Worm (Caenorhabditis elegans) whole organism, L4 larva: ENCODE measurements around the gene T19C4.24.
A peak's percentile ranks its signal among the peaks of the same experiment; 100 is the strongest.

Experiments
- D1046.2 ChIP-seq: fragments of 200-800 bp; sonication (Bioruptor generic); IDR thresholded peaks from 2 replicates; pipeline ENCODE4 v1.3.6; 2022; ENCODE audit warnings: missing genetic modification characterization, missing compliant biosample characterization
- R02D3.7 ChIP-seq: fragments of 150-350 bp; sonication (generic microtip); optimal IDR thresholded peaks from 3 replicates; lab custom pipeline; 2014; ENCODE audit warnings: missing biosample characterization, missing genetic modification characterization
- T26A8.4 ChIP-seq: fragments of 200-800 bp; sonication (Bioruptor generic); IDR thresholded peaks from 2 replicates; pipeline ENCODE4 v1.3.6; 2022; ENCODE audit warnings: missing genetic modification characterization, missing compliant biosample characterization
- Y105C5A.15 ChIP-seq: fragments of 200-800 bp; sonication (Bioruptor generic); IDR thresholded peaks from 2 replicates; pipeline ENCODE4 v1.3.6; 2022; ENCODE audit warnings: missing genetic modification characterization, missing compliant biosample characterization
- Y48G9A.11 ChIP-seq: fragments of 200-800 bp; sonication (Bioruptor generic); IDR thresholded peaks from 2 replicates; pipeline ENCODE4 v1.3.6; 2022; ENCODE audit warnings: missing genetic modification reagents, missing genetic modification characterization, missing compliant biosample characterization
- ZK546.5 ChIP-seq, 2 experiments: sonication (generic microtip); optimal IDR thresholded peaks; 2 replicates each; lab custom pipeline; 2017; ENCODE audit warnings: missing biosample characterization in 2 of 2, missing genetic modification characterization in 2 of 2
- arid-1 ChIP-seq: fragments of 200-800 bp; sonication (Bioruptor generic); conservative IDR thresholded peaks from 2 replicates; pipeline ENCODE4 v1.3.6; 2022; ENCODE audit warnings: missing genetic modification reagents, missing genetic modification characterization, missing compliant biosample characterization
- ceh-20 ChIP-seq: fragments of 200-800 bp; sonication (Bioruptor generic); IDR thresholded peaks from 2 replicates; pipeline ENCODE4 v1.3.6; 2022; ENCODE audit warnings: missing genetic modification reagents, missing genetic modification characterization, missing compliant biosample characterization
- ceh-32 ChIP-seq: sonication (generic microtip); optimal IDR thresholded peaks from 2 replicates; lab custom pipeline; 2016; ENCODE audit warnings: mild to moderate bottlenecking, missing genetic modification characterization, missing compliant biosample characterization; ENCODE audit not compliant: poor library complexity
- ces-1 ChIP-seq: fragments of 150-350 bp; sonication (generic microtip); optimal IDR thresholded peaks from 4 replicates; lab custom pipeline; 2014; ENCODE audit warnings: missing biosample characterization, missing genetic modification reagents, missing genetic modification characterization
- cey-2 ChIP-seq: sonication (generic microtip); optimal IDR thresholded peaks from 3 replicates; lab custom pipeline; 2017; ENCODE audit warnings: missing genetic modification characterization, mild to moderate bottlenecking, missing compliant biosample characterization, antibody characterized with exemption, borderline replicate concordance; ENCODE audit not compliant: insufficient read depth
- ctbp-1 ChIP-seq: fragments of 200-800 bp; sonication (Bioruptor generic); IDR thresholded peaks from 2 replicates; pipeline ENCODE4 v1.3.6; 2022; ENCODE audit warnings: missing genetic modification reagents, missing genetic modification characterization, missing compliant biosample characterization
- daf-12 ChIP-seq: fragments of 150-350 bp; optimal IDR thresholded peaks from 2 replicates; lab custom pipeline; 2014; ENCODE audit warnings: missing biosample characterization, missing genetic modification reagents, missing genetic modification characterization
- dmd-6 ChIP-seq: fragments of 200-800 bp; sonication (Bioruptor generic); IDR thresholded peaks from 2 replicates; pipeline ENCODE4 v1.3.6; 2022; ENCODE audit warnings: missing genetic modification reagents, missing genetic modification characterization, missing compliant biosample characterization
- dmd-8 ChIP-seq: fragments of 200-800 bp; sonication (Bioruptor generic); IDR thresholded peaks from 2 replicates; pipeline ENCODE4 v1.3.6; 2022; ENCODE audit warnings: missing genetic modification characterization, missing compliant biosample characterization
- dmd-9 ChIP-seq: fragments of 200-800 bp; sonication (Bioruptor generic); IDR thresholded peaks from 2 replicates; pipeline ENCODE4 v1.3.6; 2022; ENCODE audit warnings: missing genetic modification reagents, missing genetic modification characterization, missing compliant biosample characterization
- dpl-1 ChIP-seq: fragments of 150-350 bp; optimal IDR thresholded peaks from 2 replicates; lab custom pipeline; 2014; ENCODE audit warnings: missing biosample characterization, missing genetic modification reagents, missing genetic modification characterization
- duxl-1 ChIP-seq: sonication (generic microtip); optimal IDR thresholded peaks from 2 replicates; lab custom pipeline; 2016; ENCODE audit warnings: mild to moderate bottlenecking, missing genetic modification characterization, moderate library complexity, missing compliant biosample characterization; ENCODE audit not compliant: poor library complexity
- dve-1 ChIP-seq: sonication (generic microtip); optimal IDR thresholded peaks from 2 replicates; lab custom pipeline; 2017; ENCODE audit warnings: antibody characterized with exemption, mild to moderate bottlenecking, missing genetic modification characterization, missing compliant biosample characterization; ENCODE audit not compliant: insufficient read depth
- egl-27 ChIP-seq: sonication (generic microtip); optimal IDR thresholded peaks from 3 replicates; lab custom pipeline; 2017; ENCODE audit warnings: missing biosample characterization, missing genetic modification reagents, missing genetic modification characterization
- egl-43 ChIP-seq: fragments of 200-800 bp; sonication (Bioruptor generic); IDR thresholded peaks from 2 replicates; pipeline ENCODE4 v1.3.6; 2022; ENCODE audit warnings: missing genetic modification reagents, missing genetic modification characterization, missing compliant biosample characterization
- fkh-10 ChIP-seq: fragments of 150-350 bp; optimal IDR thresholded peaks from 2 replicates; lab custom pipeline; 2014; ENCODE audit warnings: missing biosample characterization, missing genetic modification reagents, missing genetic modification characterization
- fos-1 ChIP-seq: fragments of 150-350 bp; optimal IDR thresholded peaks from 2 replicates; lab custom pipeline; 2014; ENCODE audit warnings: missing biosample characterization, missing genetic modification characterization
- hif-1 ChIP-seq, 2 experiments: sonication (generic microtip); optimal IDR thresholded peaks; 2 replicates each; lab custom pipeline; 2016 to 2017; ENCODE audit warnings: missing compliant biosample characterization in 2 of 2, missing genetic modification characterization in 2 of 2, missing genetic modification reagents in 2 of 2, missing genotype in 2 of 2, mild to moderate bottlenecking in 1 of 2
- hlh-11 ChIP-seq: fragments of 200-800 bp; sonication (Bioruptor generic); optimal IDR thresholded peaks from 2 replicates; lab custom pipeline; 2018; ENCODE audit warnings: mild to moderate bottlenecking, missing genetic modification characterization, missing compliant biosample characterization
- hmg-1.1 ChIP-seq: fragments of 200-800 bp; sonication (Bioruptor generic); IDR thresholded peaks from 2 replicates; pipeline ENCODE4 v1.3.6; 2022; ENCODE audit warnings: missing genetic modification reagents, missing genetic modification characterization, missing compliant biosample characterization
- lim-7 ChIP-seq: fragments of 200-800 bp; sonication (Bioruptor generic); IDR thresholded peaks from 2 replicates; pipeline ENCODE4 v1.3.6; 2022; ENCODE audit warnings: missing genetic modification characterization, missing compliant biosample characterization
- lin-38 ChIP-seq: fragments of 200-800 bp; sonication (Bioruptor generic); IDR thresholded peaks from 2 replicates; pipeline ENCODE4 v1.3.6; 2022; ENCODE audit warnings: missing genetic modification reagents, missing genetic modification characterization, missing compliant biosample characterization
- mdl-1 ChIP-seq, 2 experiments: fragments of 150-350 bp in 1 of 2; sonication (generic microtip) in 1 of 2; optimal IDR thresholded peaks; 2 replicates each; lab custom pipeline; 2014 to 2017; ENCODE audit warnings: missing biosample characterization in 2 of 2, missing genetic modification characterization in 2 of 2
- mep-1 ChIP-seq: fragments of 150-350 bp; sonication (generic microtip); optimal IDR thresholded peaks from 3 replicates; lab custom pipeline; 2014; ENCODE audit warnings: missing biosample characterization, missing genetic modification characterization
- mes-2 ChIP-seq: sonication (generic microtip); optimal IDR thresholded peaks from 2 replicates; lab custom pipeline; 2016; ENCODE audit warnings: missing genotype, mild to moderate bottlenecking, missing genetic modification characterization, missing compliant biosample characterization; ENCODE audit not compliant: poor library complexity, severe bottlenecking
- nhr-10 ChIP-seq: fragments of 150-350 bp; optimal IDR thresholded peaks from 2 replicates; lab custom pipeline; 2014; ENCODE audit warnings: missing biosample characterization, missing genetic modification characterization
- nhr-11 ChIP-seq: fragments of 150-350 bp; optimal IDR thresholded peaks from 2 replicates; lab custom pipeline; 2014; ENCODE audit warnings: missing biosample characterization, missing genetic modification characterization
- nhr-237 ChIP-seq: sonication (generic microtip); optimal IDR thresholded peaks from 2 replicates; lab custom pipeline; 2017; ENCODE audit warnings: missing biosample characterization, missing genetic modification characterization
- nhr-28 ChIP-seq: fragments of 150-350 bp; optimal IDR thresholded peaks from 2 replicates; lab custom pipeline; 2014; ENCODE audit warnings: missing biosample characterization, missing genetic modification characterization
- nhr-42 ChIP-seq: fragments of 200-800 bp; sonication (Bioruptor generic); IDR thresholded peaks from 2 replicates; pipeline ENCODE4 v1.3.6; 2022; ENCODE audit warnings: missing genetic modification characterization, missing compliant biosample characterization
- nhr-48 ChIP-seq: sonication (generic microtip); optimal IDR thresholded peaks from 2 replicates; lab custom pipeline; 2016; ENCODE audit warnings: mild to moderate bottlenecking, missing genetic modification characterization, missing compliant biosample characterization
- rbr-2 ChIP-seq: sonication (generic microtip); optimal IDR thresholded peaks from 2 replicates; lab custom pipeline; 2016; ENCODE audit warnings: missing genotype, missing genetic modification characterization, missing compliant biosample characterization
- set-16 ChIP-seq: fragments of 200-800 bp; sonication (Bioruptor generic); IDR thresholded peaks from 2 replicates; pipeline ENCODE4 v1.3.6; 2022; ENCODE audit warnings: missing genetic modification reagents, missing genetic modification characterization, missing compliant biosample characterization
- skn-1 ChIP-seq: fragments of 150-350 bp; optimal IDR thresholded peaks from 2 replicates; lab custom pipeline; 2014; ENCODE audit warnings: missing biosample characterization, missing genetic modification characterization
- snpc-4 ChIP-seq: fragments of 150-350 bp; optimal IDR thresholded peaks from 2 replicates; lab custom pipeline; 2014; ENCODE audit warnings: missing biosample characterization, missing genetic modification characterization
- spr-1 ChIP-seq: sonication (generic microtip); optimal IDR thresholded peaks from 2 replicates; lab custom pipeline; 2016; ENCODE audit warnings: mild to moderate bottlenecking, missing genetic modification characterization, missing compliant biosample characterization
- tra-1 ChIP-seq: fragments of 200-800 bp; sonication (Bioruptor generic); IDR thresholded peaks from 2 replicates; pipeline ENCODE4 v1.3.6; 2022; ENCODE audit warnings: missing genetic modification reagents, missing genetic modification characterization, missing compliant biosample characterization
- unc-62 ChIP-seq, 3 experiments: fragments of 150-350 bp in 1 of 3; sonication (generic microtip); optimal IDR thresholded peaks in 2 of 3; peaks in 1 of 3; 1 replicate in 1 of 3; 2 replicates in 2 of 3; lab custom pipeline; 2014 to 2017; ENCODE audit warnings: missing biosample characterization in 3 of 3, missing genetic modification characterization in 3 of 3, missing genetic modification reagents in 3 of 3, missing genotype in 1 of 3
- vab-7 ChIP-seq: fragments of 200-800 bp; sonication (Bioruptor generic); IDR thresholded peaks from 2 replicates; pipeline ENCODE4 v1.3.6; 2022; ENCODE audit warnings: missing genetic modification reagents, missing genetic modification characterization, missing compliant biosample characterization
- zag-1 ChIP-seq: fragments of 150-350 bp; optimal IDR thresholded peaks from 2 replicates; lab custom pipeline; 2014; ENCODE audit warnings: missing biosample characterization, missing genetic modification characterization
- zfp-2 ChIP-seq: sonication (generic microtip); optimal IDR thresholded peaks from 2 replicates; lab custom pipeline; 2016; ENCODE audit warnings: mild to moderate bottlenecking, missing genetic modification characterization, missing compliant biosample characterization
- zfp-3 ChIP-seq: fragments of 200-800 bp; sonication (Bioruptor generic); conservative IDR thresholded peaks from 2 replicates; pipeline ENCODE4 v1.3.6; 2022; ENCODE audit warnings: missing genetic modification reagents, missing genetic modification characterization, missing compliant biosample characterization

T19C4.24 gene

ce11 chrV:11174663-11175062, 27.9 kb upstream of the T19C4.24 start:
- TF ChIP-seq set-16 (GFP tag; lab: Robert Waterston, UW) = peak; percentile 68
- no peak for TF ChIP-seq fkh-10 (GFP tag; lab: Kevin White, UChicago)
- TF ChIP-seq arid-1 = no peak
- TF ChIP-seq daf-12 (tag; lab: Kevin White, UChicago) = no peak
- no peak for TF ChIP-seq R02D3.7 (tag; lab: Kevin White, UChicago)
- peak; percentile 84 for TF ChIP-seq snpc-4 (tag; lab: Kevin White, UChicago)
- no peak for TF ChIP-seq mdl-1 (tag; optimal IDR thresholded peaks at IDR 0.05; lab: Kevin White, UChicago)
- 0 out of 2 replicates have a peak, but pooled peaks have one; percentile 26 for TF ChIP-seq T26A8.4 (GFP tag; lab: Robert Waterston, UW)
- peak; percentile 5 for TF ChIP-seq spr-1 (tag; lab: Kevin White, UChicago)
- no peak for TF ChIP-seq ceh-32 (tag; lab: Kevin White, UChicago)
- no peak for TF ChIP-seq fos-1
- no peak for TF ChIP-seq nhr-237
- no peak for TF ChIP-seq zfp-3 (GFP tag; lab: Robert Waterston, UW)
- no peak for TF ChIP-seq dmd-9 (GFP tag; lab: Robert Waterston, UW)
- TF ChIP-seq Y105C5A.15 = 0 out of 2 replicates have a peak, but pooled peaks have one; percentile 28
- TF ChIP-seq egl-27 = no peak
- TF ChIP-seq hlh-11 (tag; lab: Kevin White, UChicago) = peak; percentile 42
- TF ChIP-seq mes-2 (tag; lab: Kevin White, UChicago) = peak; percentile 59
- 0 out of 2 replicates have a peak, but pooled peaks have one; percentile 14 for TF ChIP-seq vab-7 (GFP tag; lab: Robert Waterston, UW)
- no peak for TF ChIP-seq Y48G9A.11
- TF ChIP-seq nhr-11 = peak; percentile 35
- TF ChIP-seq skn-1 (tag; lab: Kevin White, UChicago) = no peak
- TF ChIP-seq unc-62 (GFP tag; optimal IDR thresholded peaks at IDR 0.05 in 1 of 2; lab: Kevin White, UChicago) = peak in 1 of 2 experiments; percentile 95
- no peak for TF ChIP-seq unc-62 (tag; optimal IDR thresholded peaks at IDR 0.05; lab: Kevin White, UChicago)
- TF ChIP-seq D1046.2 (GFP tag; lab: Robert Waterston, UW) = no peak
- TF ChIP-seq nhr-42 (GFP tag; lab: Robert Waterston, UW) = no peak
- TF ChIP-seq dmd-6 = peak; percentile 40
- TF ChIP-seq egl-43 (GFP tag; lab: Robert Waterston, UW) = peak; percentile 73; the same call in 1 of the 2 replicates
- 0 out of 2 replicates have a peak, but pooled peaks have one; percentile 39 for TF ChIP-seq tra-1 (GFP tag; lab: Robert Waterston, UW)
- peak; percentile 44 for TF ChIP-seq duxl-1
- no peak for TF ChIP-seq cey-2 (tag; lab: Kevin White, UChicago)
- peak; percentile 39 for TF ChIP-seq mep-1 (tag; lab: Kevin White, UChicago)
- no peak for TF ChIP-seq nhr-48 (tag; lab: Kevin White, UChicago)
- peak; percentile 62 for TF ChIP-seq hmg-1.1
- TF ChIP-seq dve-1 = no peak
- peak in 1 of 2 experiments; percentile 11 for TF ChIP-seq hif-1 (tag; optimal IDR thresholded peaks at IDR 0.05; lab: Kevin White, UChicago)
- peak; percentile 52; the same call in 1 of the 2 replicates for TF ChIP-seq lim-7 (GFP tag; lab: Robert Waterston, UW)
- 0 out of 2 replicates have a peak, but pooled peaks have one; percentile 9 for TF ChIP-seq dmd-8 (GFP tag; lab: Robert Waterston, UW)
- no peak; the same call in 1 of the 2 replicates for TF ChIP-seq lin-38 (GFP tag; lab: Robert Waterston, UW)
- TF ChIP-seq, all 104 proteins: peak for 19

- TF ChIP-seq dpl-1 (no peak), nhr-28 (tag; lab: Kevin White, UChicago) (no peak), nhr-10 (no peak), ZK546.5 (tag; optimal IDR thresholded peaks at IDR 0.05; lab: Kevin White, UChicago) (no peak), zfp-2 (tag; lab: Kevin White, UChicago) (no peak), T26A8.4 (GFP tag; lab: Robert Waterston, UW) (no peak), ctbp-1 (GFP tag; lab: Robert Waterston, UW) (no peak), rbr-2 (tag; lab: Kevin White, UChicago) (no peak), ces-1 (peak; percentile 47), nhr-11 (no peak), ceh-20 (GFP tag; lab: Robert Waterston, UW) (no peak), egl-43 (GFP tag; lab: Robert Waterston, UW) (no peak), zag-1 (tag; lab: Kevin White, UChicago) (no peak), fkh-10 (GFP tag; lab: Kevin White, UChicago) (peak; percentile 51)
These were observed 25.9 kb upstream of the T19C4.24 start for ce11 chrV:11172667-11173066.
